Fruit fly (Drosophila melanogaster) whole organism: ENCODE data around the gene CG7083.

Experiments used
- CG8478 ChIP-seq: fragments of >200 bp; optimal IDR thresholded peaks from 2 replicates; lab custom pipeline; 2018; ENCODE audit warnings: inconsistent platforms
- Dll ChIP-seq: fragments of >200 bp; optimal IDR thresholded peaks from 2 replicates; lab custom pipeline; 2017
- EcR ChIP-seq, 2 experiments: fragments of >200 bp; optimal IDR thresholded peaks; 2 replicates each; lab custom pipeline; 2017; ENCODE audit warnings: missing biosample characterization in 2 of 2, missing genetic modification characterization in 2 of 2, missing genetic modification reagents in 2 of 2
- pan ChIP-seq: fragments of >200 bp; optimal IDR thresholded peaks from 2 replicates; lab custom pipeline; 2017
- psq ChIP-seq: fragments of >200 bp; optimal IDR thresholded peaks from 2 replicates; lab custom pipeline; 2017
- usp ChIP-seq: fragments of >200 bp; optimal IDR thresholded peaks from 2 replicates; lab custom pipeline; 2017; ENCODE audit warnings: missing biosample characterization, missing genetic modification characterization, mixed read lengths

Gene CG7083

dm6 chr3L:8318916-8319506 lies 21.6 kb upstream of the CG7083 start, which contains the start of gene CG43059:
CG43059 (minus strand) TSS chr3L:8318966.
- TF ChIP-seq CG8478 (lab: Kevin White, UChicago) (no peak), usp (GFP tag; lab: Kevin White, UChicago) (no peak), psq (lab: Kevin White, UChicago) (no peak), pan (lab: Kevin White, UChicago) (no peak), EcR (GFP tag; optimal IDR thresholded peaks at IDR 0.05; lab: Kevin White, UChicago) (no peak), Dll (lab: Kevin White, UChicago) (no peak)

- TF ChIP-seq EcR (GFP tag; optimal IDR thresholded peaks at IDR 0.05; lab: Kevin White, UChicago): no peak
- TF ChIP-seq CG8478 (lab: Kevin White, UChicago): no peak
- TF ChIP-seq pan (lab: Kevin White, UChicago): no peak
- no peak for TF ChIP-seq usp (GFP tag; lab: Kevin White, UChicago)
- no peak for TF ChIP-seq psq (lab: Kevin White, UChicago)
- TF ChIP-seq Dll (lab: Kevin White, UChicago): no peak
These were observed 20.3 kb upstream of the CG7083 start, which contains the start of gene CG13670 for dm6 chr3L:8320105-8320813. CG13670 (plus strand) TSS chr3L:8320763.

DNA sequence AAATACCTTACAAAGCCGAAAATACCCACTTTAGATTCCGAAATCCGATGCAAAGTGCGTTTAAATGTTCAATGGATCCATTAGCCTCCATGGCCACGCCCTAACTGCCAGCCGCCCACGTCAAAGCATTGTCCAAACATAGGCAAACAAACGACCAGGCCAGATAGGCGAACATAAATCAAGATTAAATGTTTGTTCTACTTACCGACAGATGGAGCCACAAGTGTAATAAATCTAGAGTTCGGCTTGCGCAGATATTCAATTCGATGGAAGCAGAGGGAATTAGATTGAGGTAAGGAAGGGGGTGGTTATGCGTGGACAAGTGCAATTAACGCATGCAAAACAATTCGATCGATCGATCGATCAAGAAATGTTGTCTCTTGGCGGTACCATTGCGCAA lies 16.8 kb upstream of the CG7083 start:
- TF ChIP-seq pan (lab: Kevin White, UChicago) (no peak), CG8478 (lab: Kevin White, UChicago) (no peak), psq (lab: Kevin White, UChicago) (no peak), usp (GFP tag; lab: Kevin White, UChicago) (no peak), EcR (GFP tag; optimal IDR thresholded peaks at IDR 0.05; lab: Kevin White, UChicago) (no peak), Dll (lab: Kevin White, UChicago) (no peak)

DNA sequence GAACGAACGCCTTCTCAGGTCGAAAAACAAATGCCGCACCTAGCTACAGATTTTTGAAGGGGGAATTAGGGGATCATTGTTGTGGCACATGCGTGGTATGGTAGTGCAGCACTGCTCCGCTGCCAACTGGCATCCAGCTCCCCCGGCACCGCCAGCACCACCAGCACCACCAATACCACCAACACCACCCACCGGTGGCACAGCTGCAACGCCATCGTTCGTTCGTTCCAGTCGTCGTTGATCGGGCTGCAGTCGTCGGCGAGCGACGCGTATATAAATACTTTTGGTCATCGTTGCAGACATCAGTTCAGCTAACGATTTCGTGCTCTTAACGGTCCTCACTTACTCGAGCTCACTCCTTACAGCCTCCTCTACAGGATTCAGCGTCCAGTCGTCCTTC lies 15.0 kb upstream of the CG7083 start, which contains the start of gene CG34461:
TSS of gene CG34461 (plus strand) at position 301 of the 400 bp plus-strand sequence.
- TF ChIP-seq EcR (GFP tag; optimal IDR thresholded peaks at IDR 0.05; lab: Kevin White, UChicago) (no peak), CG8478 (lab: Kevin White, UChicago) (no peak), pan (lab: Kevin White, UChicago) (no peak), psq (lab: Kevin White, UChicago) (no peak), Dll (lab: Kevin White, UChicago) (no peak), usp (GFP tag; lab: Kevin White, UChicago) (no peak)

DNA sequence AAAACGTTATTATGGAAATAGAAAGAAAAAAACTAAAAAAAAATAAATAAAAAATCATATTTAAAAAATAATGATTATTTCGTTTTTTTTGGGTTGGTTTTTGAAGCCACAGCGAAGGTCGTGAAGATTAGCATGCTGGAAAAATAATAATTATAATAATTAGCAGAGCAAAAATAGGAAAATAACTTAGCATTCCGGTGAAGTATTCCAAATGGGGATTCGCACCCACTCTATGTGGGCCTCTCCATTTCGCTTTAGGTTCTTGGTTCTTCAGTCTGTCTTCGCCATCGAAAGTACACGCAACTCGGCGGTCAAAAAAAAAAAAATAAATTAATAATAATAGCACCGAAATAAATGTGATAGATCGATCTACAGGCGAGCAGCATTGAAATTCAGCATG lies 12.3 kb upstream of the CG7083 start, which contains the start of gene CG34462:
TSS of gene CG34462 (plus strand) at position 301 of the 400 bp plus-strand sequence.
- TF ChIP-seq psq (lab: Kevin White, UChicago) (no peak), Dll (lab: Kevin White, UChicago) (no peak), pan (lab: Kevin White, UChicago) (no peak), CG8478 (lab: Kevin White, UChicago) (no peak), EcR (GFP tag; optimal IDR thresholded peaks at IDR 0.05; lab: Kevin White, UChicago) (no peak), usp (GFP tag; lab: Kevin White, UChicago) (no peak)

dm6 chr3L:8329005-8329404 lies 11.6 kb upstream of the CG7083 start:
- TF ChIP-seq psq (lab: Kevin White, UChicago): no peak

dm6 chr3L:8331414-8331813 lies 9.2 kb upstream of the CG7083 start:
- TF ChIP-seq usp (GFP tag; lab: Kevin White, UChicago): no peak
- no peak for TF ChIP-seq EcR (GFP tag; optimal IDR thresholded peaks at IDR 0.05; lab: Kevin White, UChicago)
- no peak for TF ChIP-seq pan (lab: Kevin White, UChicago)
- TF ChIP-seq psq (lab: Kevin White, UChicago): no peak

DNA sequence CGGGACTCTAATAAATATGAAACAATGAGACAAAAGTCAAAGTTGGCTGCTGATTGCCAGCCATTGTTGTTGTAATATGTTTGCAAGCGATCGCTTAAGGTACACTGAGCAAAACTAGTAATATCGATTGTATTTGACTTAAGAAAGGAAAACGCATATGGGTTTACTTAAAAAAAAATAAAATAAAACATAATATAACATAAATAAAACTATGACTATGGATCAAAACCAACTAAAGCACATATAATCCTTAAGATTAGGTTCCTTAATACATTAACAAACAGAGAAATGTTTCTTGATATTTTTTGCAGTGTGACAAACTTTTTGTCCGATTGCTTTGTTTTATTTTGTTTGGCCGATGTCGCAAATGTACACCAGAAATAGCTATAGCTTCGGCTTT lies 7.0 kb upstream of the CG7083 start:
- no peak for TF ChIP-seq EcR (GFP tag; optimal IDR thresholded peaks at IDR 0.05; lab: Kevin White, UChicago)
- no peak for TF ChIP-seq CG8478 (lab: Kevin White, UChicago)
- no peak for TF ChIP-seq pan (lab: Kevin White, UChicago)
- TF ChIP-seq Dll (lab: Kevin White, UChicago): no peak
- no peak for TF ChIP-seq usp (GFP tag; lab: Kevin White, UChicago)
- TF ChIP-seq psq (lab: Kevin White, UChicago): no peak

DNA sequence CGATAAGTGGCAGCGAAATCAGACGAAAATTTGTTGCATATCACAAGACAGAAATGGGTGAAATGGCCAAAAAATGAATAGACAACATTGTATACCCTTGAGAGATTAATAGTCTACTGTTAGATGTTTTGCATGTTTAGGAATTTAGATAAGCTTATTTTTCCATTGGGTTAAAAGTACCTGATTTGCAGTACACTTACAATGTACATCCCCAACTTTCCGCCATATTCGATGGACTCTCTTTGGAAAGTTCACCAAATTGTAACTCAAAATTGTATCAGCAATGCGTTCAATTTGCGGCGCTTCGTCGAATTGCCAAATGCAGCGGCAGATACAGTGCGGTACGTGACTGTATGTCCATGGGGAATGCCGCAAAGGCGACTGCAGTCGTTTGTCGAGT lies 6.2 kb upstream of the CG7083 start:
- no peak for TF ChIP-seq CG8478 (lab: Kevin White, UChicago)

- no peak for TF ChIP-seq CG8478 (lab: Kevin White, UChicago)
- no peak for TF ChIP-seq EcR (GFP tag; optimal IDR thresholded peaks at IDR 0.05; lab: Kevin White, UChicago)
- TF ChIP-seq psq (lab: Kevin White, UChicago): no peak
- no peak for TF ChIP-seq usp (GFP tag; lab: Kevin White, UChicago)
- no peak for TF ChIP-seq pan (lab: Kevin White, UChicago)
- no peak for TF ChIP-seq Dll (lab: Kevin White, UChicago)
These were observed 4.2 kb upstream of the CG7083 start, which contains the start of gene Cpr66Cb for dm6 chr3L:8336372-8336771. Cpr66Cb (plus strand) TSS chr3L:8336672.

DNA sequence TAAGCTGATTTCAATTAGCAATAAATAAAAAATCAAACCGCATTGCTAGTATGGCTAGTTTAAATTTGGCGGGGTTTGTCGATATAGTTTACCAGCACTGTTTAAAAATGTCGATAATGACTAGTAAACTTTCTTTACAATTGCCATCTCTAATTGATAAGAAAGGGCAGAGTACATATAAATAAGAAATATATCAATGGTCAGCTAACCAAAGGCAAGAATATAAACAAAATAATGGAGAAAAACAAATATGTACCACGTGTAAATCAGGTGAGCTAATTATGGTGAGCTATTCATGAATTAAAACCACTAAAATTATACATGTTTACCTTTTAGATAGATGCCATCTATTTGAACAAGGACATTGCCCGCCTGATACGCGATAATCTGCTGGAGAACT lies 1.7 kb upstream of the CG7083 start, which contains the start of gene Pex2:
TSS of gene Pex2 (plus strand) at position 131 of the 400 bp plus-strand sequence.
- TF ChIP-seq EcR (GFP tag; optimal IDR thresholded peaks at IDR 0.05; lab: Kevin White, UChicago): no peak
- TF ChIP-seq CG8478 (lab: Kevin White, UChicago): no peak
- no peak for TF ChIP-seq Dll (lab: Kevin White, UChicago)
- TF ChIP-seq usp (GFP tag; lab: Kevin White, UChicago): no peak
- no peak for TF ChIP-seq pan (lab: Kevin White, UChicago)
- no peak for TF ChIP-seq psq (lab: Kevin White, UChicago)
